Worm (Caenorhabditis elegans): Measurements from ENCODE around the gene col-161.

DNA sequence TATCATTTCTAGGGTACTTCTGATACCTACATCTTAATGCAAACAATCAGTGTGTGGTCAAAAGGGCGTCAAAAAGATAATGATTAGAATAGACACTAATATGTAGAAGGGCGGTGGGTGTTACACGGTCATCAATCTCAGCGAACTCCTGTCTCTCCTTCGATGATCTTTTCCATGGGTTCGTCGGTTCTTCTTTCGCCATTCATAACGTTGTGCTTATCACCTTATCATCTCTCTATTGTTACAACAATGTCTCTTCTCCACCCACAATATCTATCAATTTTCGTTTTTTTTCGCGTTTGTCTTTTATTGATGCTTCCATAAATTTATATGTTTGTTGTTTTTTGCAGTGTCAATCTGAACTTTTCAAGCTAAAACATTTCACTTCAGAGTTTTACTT is 16.4 kb downstream of the col-161 start, which contains the start of gene ceh-79:
- no peak for TF ChIP-seq nhr-23 (tag; optimal IDR thresholded peaks at IDR 0.05)
- TF ChIP-seq lsy-12 (tag; optimal IDR thresholded peaks at IDR 0.05), result no peak
- no peak for TF ChIP-seq aly-2 (tag; optimal IDR thresholded peaks at IDR 0.05)
- no peak for TF ChIP-seq unc-62 (GFP tag; optimal IDR thresholded peaks at IDR 0.05)
- no peak for TF ChIP-seq nhr-12 (tag; optimal IDR thresholded peaks at IDR 0.05)
- TF ChIP-seq lin-39 (tag; optimal IDR thresholded peaks at IDR 0.05), result no peak

Measured in whole organism, L3 larva.